Fruit fly (Drosophila melanogaster) whole organism, embryonic: ENCODE results near the gene CG10345.

Source experiments
- CG15601 ChIP-seq: fragments of 200-800 bp; sonication (Bioruptor generic); optimal IDR thresholded peaks from 3 replicates; lab custom pipeline; 2019; ENCODE audit warnings: missing biosample characterization, mild to moderate bottlenecking, missing genetic modification characterization, moderate library complexity
- CG6791 ChIP-seq: fragments of 200-800 bp; sonication (Bioruptor generic); IDR thresholded peaks from 3 replicates; pipeline ENCODE4 v1.3.6; 2022; ENCODE audit warnings: missing biosample characterization, missing genetic modification characterization; ENCODE audit not compliant: partially characterized antibody
- CrebB ChIP-seq: fragments of 200-800 bp; sonication (Bioruptor generic); optimal IDR thresholded peaks from 3 replicates; lab custom pipeline; 2018; ENCODE audit warnings: missing biosample characterization, mild to moderate bottlenecking, missing genetic modification characterization

dm6 chr3R:16640005-16640408 lies 35.3 kb upstream of the CG10345 start, which contains the start of gene nonA-l:
- peak; percentile 49 for TF ChIP-seq CG15601 (tag; lab: Kevin White, UChicago)
- peak; percentile 85 for TF ChIP-seq CG6791 (GFP tag; lab: Robert Waterston, UW)
- TF ChIP-seq CrebB (tag; lab: Kevin White, UChicago) = no peak
